Worm (Caenorhabditis elegans) whole organism, L3 larva: ENCODE measurements around the gene srd-39.

Experiments used
- R02D3.7 ChIP-seq: fragments of 150-350 bp; optimal IDR thresholded peaks from 2 replicates; lab custom pipeline; 2014; ENCODE audit warnings: missing biosample characterization, missing genetic modification characterization
- ZK546.5 ChIP-seq: sonication (generic microtip); optimal IDR thresholded peaks from 2 replicates; lab custom pipeline; 2017; ENCODE audit warnings: missing biosample characterization, missing genetic modification characterization
- aly-2 ChIP-seq: fragments of 150-350 bp; optimal IDR thresholded peaks from 2 replicates; lab custom pipeline; 2014; ENCODE audit warnings: missing biosample characterization, missing genetic modification characterization
- ama-1 ChIP-seq: fragments of 150-350 bp; optimal IDR thresholded peaks from 2 replicates; lab custom pipeline; 2018
- ceh-16 ChIP-seq: sonication (generic microtip); optimal IDR thresholded peaks from 2 replicates; lab custom pipeline; 2017; ENCODE audit warnings: missing biosample characterization, missing genetic modification characterization
- ceh-28 ChIP-seq: fragments of 150-350 bp; optimal IDR thresholded peaks from 2 replicates; lab custom pipeline; 2014; ENCODE audit warnings: missing biosample characterization, missing genetic modification reagents, missing genetic modification characterization
- ceh-82 ChIP-seq: fragments of 150-350 bp; optimal IDR thresholded peaks from 2 replicates; lab custom pipeline; 2014; ENCODE audit warnings: missing biosample characterization, missing genetic modification characterization
- ceh-9 ChIP-seq: sonication (generic microtip); optimal IDR thresholded peaks from 2 replicates; lab custom pipeline; 2018; ENCODE audit warnings: missing biosample characterization, missing genetic modification characterization
- daf-12 ChIP-seq: fragments of 150-350 bp; optimal IDR thresholded peaks from 2 replicates; lab custom pipeline; 2014; ENCODE audit warnings: missing biosample characterization, missing genetic modification reagents, missing genetic modification characterization
- egl-27 ChIP-seq: sonication (generic microtip); optimal IDR thresholded peaks from 4 replicates; lab custom pipeline; 2017; ENCODE audit warnings: missing biosample characterization, missing genetic modification reagents, missing genetic modification characterization
- egl-5 ChIP-seq: fragments of 150-350 bp; optimal IDR thresholded peaks from 2 replicates; lab custom pipeline; 2017; ENCODE audit warnings: missing biosample characterization, missing genetic modification reagents, missing genetic modification characterization, inconsistent platforms
- elt-1 ChIP-seq: fragments of 150-350 bp; optimal IDR thresholded peaks from 2 replicates; lab custom pipeline; 2014; ENCODE audit warnings: missing biosample characterization, missing genetic modification characterization
- elt-2 ChIP-seq: sonication (generic microtip); optimal IDR thresholded peaks from 2 replicates; lab custom pipeline; 2016; ENCODE audit warnings: missing genetic modification reagents, mild to moderate bottlenecking, missing genetic modification characterization, missing compliant biosample characterization
- elt-3 ChIP-seq, 3 experiments: fragments of 150-350 bp in 1 of 3; sonication (generic microtip) in 2 of 3; optimal IDR thresholded peaks; 2 replicates in 2 of 3; 4 replicates in 1 of 3; lab custom pipeline; 2014 to 2017; ENCODE audit warnings: missing biosample characterization in 3 of 3, missing genetic modification characterization in 3 of 3
- eor-1 ChIP-seq, 2 experiments: fragments of 150-350 bp; optimal IDR thresholded peaks; 2 replicates each; lab custom pipeline; 2014 to 2018; ENCODE audit warnings: missing biosample characterization in 2 of 2, missing genetic modification characterization in 2 of 2
- fkh-10 ChIP-seq: sonication (generic microtip); optimal IDR thresholded peaks from 2 replicates; lab custom pipeline; 2017; ENCODE audit warnings: missing biosample characterization, missing genetic modification reagents, missing genetic modification characterization
- fkh-2 ChIP-seq: fragments of 150-350 bp; optimal IDR thresholded peaks from 2 replicates; lab custom pipeline; 2014; ENCODE audit warnings: missing biosample characterization, missing genetic modification reagents, missing genetic modification characterization
- fos-1 ChIP-seq: fragments of 150-350 bp; optimal IDR thresholded peaks from 2 replicates; lab custom pipeline; 2014; ENCODE audit warnings: missing biosample characterization, missing genetic modification characterization
- hmg-11 ChIP-seq: sonication (generic microtip); optimal IDR thresholded peaks from 2 replicates; lab custom pipeline; 2016; ENCODE audit warnings: missing genetic modification characterization, missing compliant biosample characterization
- jun-1 ChIP-seq: fragments of 150-350 bp; optimal IDR thresholded peaks from 2 replicates; lab custom pipeline; 2014; ENCODE audit warnings: missing biosample characterization, missing genetic modification reagents, missing genetic modification characterization
- lin-15B ChIP-seq: fragments of 150-350 bp; optimal IDR thresholded peaks from 2 replicates; lab custom pipeline; 2014; ENCODE audit warnings: missing biosample characterization, missing genetic modification characterization
- lin-39 ChIP-seq: fragments of 150-350 bp; optimal IDR thresholded peaks from 2 replicates; lab custom pipeline; 2018; ENCODE audit warnings: missing biosample characterization, missing genetic modification reagents, missing genetic modification characterization
- lsy-12 ChIP-seq: sonication (generic microtip); optimal IDR thresholded peaks from 2 replicates; lab custom pipeline; 2016; ENCODE audit warnings: mild to moderate bottlenecking, missing genetic modification characterization, missing compliant biosample characterization
- mdl-1 ChIP-seq: fragments of 150-350 bp; optimal IDR thresholded peaks from 2 replicates; lab custom pipeline; 2014; ENCODE audit warnings: missing biosample characterization, missing genetic modification characterization
- mml-1 ChIP-seq: fragments of 150-350 bp; sonication (generic microtip); optimal IDR thresholded peaks from 3 replicates; lab custom pipeline; 2014; ENCODE audit warnings: missing biosample characterization, missing genetic modification characterization
- nfya-1 ChIP-seq: sonication (generic microtip); optimal IDR thresholded peaks from 2 replicates; lab custom pipeline; 2017; ENCODE audit warnings: missing genetic modification characterization, mild to moderate bottlenecking, missing compliant biosample characterization, antibody characterized with exemption, moderate library complexity; ENCODE audit not compliant: insufficient read depth
- nhr-11 ChIP-seq: fragments of 150-350 bp; optimal IDR thresholded peaks from 2 replicates; lab custom pipeline; 2014; ENCODE audit warnings: missing biosample characterization, missing genetic modification characterization
- nhr-12 ChIP-seq: fragments of 150-350 bp; optimal IDR thresholded peaks from 2 replicates; lab custom pipeline; 2014; ENCODE audit warnings: missing biosample characterization, missing genetic modification characterization
- nhr-23 ChIP-seq: fragments of 150-350 bp; optimal IDR thresholded peaks from 2 replicates; lab custom pipeline; 2014; ENCODE audit warnings: missing biosample characterization, missing genetic modification reagents, missing genetic modification characterization
- nhr-237 ChIP-seq: fragments of 150-350 bp; optimal IDR thresholded peaks from 2 replicates; lab custom pipeline; 2014; ENCODE audit warnings: missing biosample characterization, missing genetic modification characterization
- nhr-25 ChIP-seq: sonication (generic microtip); optimal IDR thresholded peaks from 2 replicates; lab custom pipeline; 2017; ENCODE audit warnings: missing biosample characterization, missing genetic modification characterization
- nhr-28 ChIP-seq: fragments of 150-350 bp; optimal IDR thresholded peaks from 2 replicates; lab custom pipeline; 2014; ENCODE audit warnings: missing biosample characterization, missing genetic modification characterization
- nhr-43 ChIP-seq: sonication (generic microtip); optimal IDR thresholded peaks from 2 replicates; lab custom pipeline; 2016; ENCODE audit warnings: mild to moderate bottlenecking, missing genetic modification characterization, missing compliant biosample characterization; ENCODE audit not compliant: poor library complexity, severe bottlenecking
- nhr-67 ChIP-seq: fragments of 150-350 bp; optimal IDR thresholded peaks from 2 replicates; lab custom pipeline; 2014; ENCODE audit warnings: missing biosample characterization, missing genetic modification characterization
- nhr-76 ChIP-seq: fragments of 150-350 bp; sonication (generic microtip); optimal IDR thresholded peaks from 5 replicates; lab custom pipeline; 2014; ENCODE audit warnings: missing biosample characterization, missing genetic modification characterization
- nhr-77 ChIP-seq: fragments of 150-350 bp; optimal IDR thresholded peaks from 2 replicates; lab custom pipeline; 2014; ENCODE audit warnings: missing biosample characterization, missing genetic modification characterization
- pha-4 ChIP-seq: fragments of 150-350 bp; optimal IDR thresholded peaks from 2 replicates; lab custom pipeline; 2014; ENCODE audit warnings: missing biosample characterization, missing genetic modification reagents, missing genetic modification characterization
- pqm-1 ChIP-seq: fragments of 150-350 bp; optimal IDR thresholded peaks from 2 replicates; lab custom pipeline; 2017; ENCODE audit warnings: missing biosample characterization, missing genetic modification characterization, inconsistent platforms
- sea-2 ChIP-seq: fragments of 150-350 bp; sonication (generic microtip); optimal IDR thresholded peaks from 4 replicates; lab custom pipeline; 2014; ENCODE audit warnings: missing biosample characterization, missing genetic modification reagents, missing genetic modification characterization
- skn-1 ChIP-seq: fragments of 150-350 bp; optimal IDR thresholded peaks from 2 replicates; lab custom pipeline; 2014; ENCODE audit warnings: missing biosample characterization, missing genetic modification characterization
- snpc-4 ChIP-seq: fragments of 150-350 bp; optimal IDR thresholded peaks from 2 replicates; lab custom pipeline; 2014; ENCODE audit warnings: missing biosample characterization, missing genetic modification characterization
- tbx-2 ChIP-seq: sonication (generic microtip); optimal IDR thresholded peaks from 2 replicates; lab custom pipeline; 2016; ENCODE audit warnings: mild to moderate bottlenecking, missing genetic modification characterization, missing compliant biosample characterization
- unc-39 ChIP-seq: sonication (generic microtip); optimal IDR thresholded peaks from 4 replicates; lab custom pipeline; 2017; ENCODE audit warnings: missing biosample characterization, missing genetic modification characterization
- unc-62 ChIP-seq: fragments of 150-350 bp; sonication (generic microtip); optimal IDR thresholded peaks from 4 replicates; lab custom pipeline; 2014; ENCODE audit warnings: missing biosample characterization, missing genetic modification reagents, missing genetic modification characterization
- zag-1 ChIP-seq: fragments of 150-350 bp; optimal IDR thresholded peaks from 2 replicates; lab custom pipeline; 2014; ENCODE audit warnings: missing biosample characterization, missing genetic modification characterization
- ztf-11 ChIP-seq: fragments of 150-350 bp; optimal IDR thresholded peaks from 2 replicates; lab custom pipeline; 2014; ENCODE audit warnings: missing biosample characterization, missing genetic modification characterization
- ztf-4 ChIP-seq: fragments of 150-350 bp; optimal IDR thresholded peaks from 2 replicates; lab custom pipeline; 2014; ENCODE audit warnings: missing biosample characterization, missing genetic modification characterization

The srd-39 gene

DNA sequence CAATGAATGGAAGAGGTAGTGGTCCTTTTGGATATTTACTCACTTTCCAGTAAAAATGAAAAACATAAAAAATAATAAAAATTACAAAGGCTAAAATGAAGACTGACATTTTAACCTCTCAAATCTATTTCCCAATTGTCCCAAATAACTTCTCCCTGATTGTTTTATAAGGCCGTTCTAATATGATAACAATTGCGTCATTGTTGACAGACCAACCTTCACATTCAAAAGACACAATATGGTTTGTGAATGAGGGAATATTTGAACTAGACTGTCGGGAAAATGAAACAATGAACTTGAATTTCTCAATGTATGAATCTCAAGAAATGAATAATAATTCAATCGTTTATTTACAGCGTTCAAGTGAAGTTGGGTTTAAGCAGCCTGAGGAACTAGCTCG is 33.2 kb downstream of the srd-39 start, which contains the start of gene cyp-14A1:
cyp-14A1 (minus strand) TSS at position 126 of the 400 bp plus-strand sequence.
- TF ChIP-seq tbx-2 (tag; lab: Kevin White, UChicago), result no peak
- no peak for TF ChIP-seq lin-39
- TF ChIP-seq nhr-23 (tag; lab: Kevin White, UChicago), result peak; percentile 26
- no peak for TF ChIP-seq fkh-2 (tag; lab: Kevin White, UChicago)
- TF ChIP-seq pqm-1 (tag; lab: Kevin White, UChicago), result no peak
- TF ChIP-seq mml-1 (tag; lab: Kevin White, UChicago), result no peak
- TF ChIP-seq ceh-16, result no peak

DNA sequence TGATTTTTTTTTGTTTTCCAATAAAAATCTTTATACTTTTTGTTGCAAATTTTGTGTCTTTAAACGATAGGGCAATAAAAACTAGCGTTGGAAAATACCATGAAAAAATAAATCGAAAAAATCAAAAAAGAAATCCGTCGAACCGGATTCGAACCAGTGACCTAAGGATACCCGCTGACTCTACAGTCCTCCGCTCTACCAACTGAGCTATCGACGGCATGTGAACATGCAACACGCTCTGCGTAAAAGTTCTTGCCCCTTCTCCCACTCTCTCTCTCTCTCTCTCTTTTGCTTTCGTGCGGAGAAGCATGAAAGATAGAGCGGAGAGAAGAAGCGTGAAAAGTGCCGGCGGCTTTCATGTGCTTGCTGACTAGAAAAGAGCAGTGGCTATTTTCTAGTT is 35.9 kb downstream of the srd-39 start:
- TF ChIP-seq elt-3 (tag; optimal IDR thresholded peaks at IDR 0.05; lab: Kevin White, UChicago) (no peak), egl-5 (tag; lab: Kevin White, UChicago) (no peak), nhr-23 (tag; lab: Kevin White, UChicago) (peak; percentile 19), fos-1 (tag; lab: Kevin White, UChicago) (no peak), daf-12 (tag; lab: Kevin White, UChicago) (no peak), tbx-2 (tag; lab: Kevin White, UChicago) (peak; percentile 52), fkh-2 (tag; lab: Kevin White, UChicago) (no peak), mml-1 (tag; lab: Kevin White, UChicago) (no peak), ceh-28 (tag; lab: Kevin White, UChicago) (no peak), nhr-11 (tag; lab: Kevin White, UChicago) (no peak), ama-1 (lab: Kevin White, UChicago) (no peak), aly-2 (tag; lab: Kevin White, UChicago) (no peak), hmg-11 (peak; percentile 84), zag-1 (tag; lab: Kevin White, UChicago) (no peak), jun-1 (peak; percentile 55), nhr-76 (tag; lab: Kevin White, UChicago) (no peak), ceh-82 (tag; lab: Kevin White, UChicago) (peak; percentile 34), unc-62 (GFP tag; lab: Kevin White, UChicago) (peak; percentile 2), ztf-4 (tag; lab: Kevin White, UChicago) (no peak), nhr-237 (no peak), nhr-77 (tag; lab: Kevin White, UChicago) (no peak), nhr-25 (no peak), elt-1 (tag; lab: Kevin White, UChicago) (no peak), lsy-12 (tag; lab: Kevin White, UChicago) (peak; percentile 55), lin-15B (no peak), fkh-10 (GFP tag; lab: Kevin White, UChicago) (peak; percentile 23), R02D3.7 (tag; lab: Kevin White, UChicago) (no peak), snpc-4 (tag; lab: Kevin White, UChicago) (no peak), nfya-1 (no peak), elt-2 (tag; lab: Kevin White, UChicago) (peak; percentile 49), unc-39 (tag; lab: Kevin White, UChicago) (no peak), lin-39 (peak; percentile 36), ZK546.5 (tag; lab: Kevin White, UChicago) (no peak), egl-27 (no peak), nhr-43 (tag; lab: Kevin White, UChicago) (peak; percentile 48), eor-1 (tag; optimal IDR thresholded peaks at IDR 0.05; lab: Kevin White, UChicago) (no peak), nhr-28 (tag; lab: Kevin White, UChicago) (no peak), skn-1 (tag; lab: Kevin White, UChicago) (peak; percentile 17), pha-4 (tag; lab: Kevin White, UChicago) (peak; percentile 57), mdl-1 (no peak), sea-2 (GFP tag; lab: Kevin White, UChicago) (no peak), ceh-16 (no peak), ztf-11 (tag; lab: Kevin White, UChicago) (no peak), ceh-9 (tag; lab: Kevin White, UChicago) (no peak), nhr-12 (no peak), pqm-1 (tag; lab: Kevin White, UChicago) (no peak), nhr-67 (no peak)
